Worm (Caenorhabditis elegans) whole organism, L4 larva: ENCODE measurements around the gene W03G11.2.
A peak's percentile ranks its signal among the peaks of the same experiment; 100 is the strongest.

Source experiments
- D1046.2 ChIP-seq: fragments of 200-800 bp; sonication (Bioruptor generic); IDR thresholded peaks from 2 replicates; pipeline ENCODE4 v1.3.6; 2022; ENCODE audit warnings: missing genetic modification characterization, missing compliant biosample characterization
- F44E2.7 ChIP-seq: fragments of 200-800 bp; sonication (Bioruptor generic); IDR thresholded peaks from 2 replicates; pipeline ENCODE4 v2.1.2; 2022; ENCODE audit warnings: missing genetic modification characterization, missing compliant biosample characterization
- F49E8.2 ChIP-seq: sonication (generic microtip); optimal IDR thresholded peaks from 2 replicates; lab custom pipeline; 2016; ENCODE audit warnings: missing compliant biosample characterization, mild to moderate bottlenecking, missing genetic modification characterization, borderline replicate concordance
- R02D3.7 ChIP-seq: fragments of 150-350 bp; sonication (generic microtip); optimal IDR thresholded peaks from 3 replicates; lab custom pipeline; 2014; ENCODE audit warnings: missing biosample characterization, missing genetic modification characterization
- T26A8.4 ChIP-seq: fragments of 200-800 bp; sonication (Bioruptor generic); IDR thresholded peaks from 2 replicates; pipeline ENCODE4 v1.3.6; 2022; ENCODE audit warnings: missing genetic modification characterization, missing compliant biosample characterization
- ZK337.2 ChIP-seq: fragments of 200-800 bp; sonication (Bioruptor generic); IDR thresholded peaks from 2 replicates; pipeline ENCODE4 v1.3.6; 2022; ENCODE audit warnings: missing genetic modification reagents, missing genetic modification characterization, missing compliant biosample characterization
- cey-2 ChIP-seq: sonication (generic microtip); optimal IDR thresholded peaks from 3 replicates; lab custom pipeline; 2017; ENCODE audit warnings: missing genetic modification characterization, mild to moderate bottlenecking, missing compliant biosample characterization, antibody characterized with exemption, borderline replicate concordance; ENCODE audit not compliant: insufficient read depth
- daf-12 ChIP-seq: fragments of 150-350 bp; optimal IDR thresholded peaks from 2 replicates; lab custom pipeline; 2014; ENCODE audit warnings: missing biosample characterization, missing genetic modification reagents, missing genetic modification characterization
- daf-16 ChIP-seq, 3 experiments: sonication (generic microtip); optimal IDR thresholded peaks; 2 replicates each; lab custom pipeline; 2016 to 2017; ENCODE audit warnings: missing genetic modification characterization in 3 of 3, missing genetic modification reagents in 3 of 3, mild to moderate bottlenecking in 2 of 3, missing compliant biosample characterization in 2 of 3, missing biosample characterization in 1 of 3, moderate library complexity in 1 of 3
- daf-8 ChIP-seq: fragments of 200-800 bp; sonication (Bioruptor generic); IDR thresholded peaks from 2 replicates; pipeline ENCODE4 v1.3.6; 2022; ENCODE audit warnings: missing genetic modification characterization, missing compliant biosample characterization
- dmd-6 ChIP-seq: fragments of 200-800 bp; sonication (Bioruptor generic); IDR thresholded peaks from 2 replicates; pipeline ENCODE4 v1.3.6; 2022; ENCODE audit warnings: missing genetic modification reagents, missing genetic modification characterization, missing compliant biosample characterization
- fkh-10 ChIP-seq: fragments of 150-350 bp; optimal IDR thresholded peaks from 2 replicates; lab custom pipeline; 2014; ENCODE audit warnings: missing biosample characterization, missing genetic modification reagents, missing genetic modification characterization
- fos-1 ChIP-seq: fragments of 150-350 bp; optimal IDR thresholded peaks from 2 replicates; lab custom pipeline; 2014; ENCODE audit warnings: missing biosample characterization, missing genetic modification characterization
- hif-1 ChIP-seq, 2 experiments: sonication (generic microtip); optimal IDR thresholded peaks; 2 replicates each; lab custom pipeline; 2016 to 2017; ENCODE audit warnings: missing compliant biosample characterization in 2 of 2, missing genetic modification characterization in 2 of 2, missing genetic modification reagents in 2 of 2, missing genotype in 2 of 2, mild to moderate bottlenecking in 1 of 2
- hmg-1.1 ChIP-seq: fragments of 200-800 bp; sonication (Bioruptor generic); IDR thresholded peaks from 2 replicates; pipeline ENCODE4 v1.3.6; 2022; ENCODE audit warnings: missing genetic modification reagents, missing genetic modification characterization, missing compliant biosample characterization
- jun-1 ChIP-seq: fragments of 150-350 bp; optimal IDR thresholded peaks from 2 replicates; lab custom pipeline; 2014; ENCODE audit warnings: missing biosample characterization, missing genetic modification reagents, missing genetic modification characterization
- lim-7 ChIP-seq: fragments of 200-800 bp; sonication (Bioruptor generic); IDR thresholded peaks from 2 replicates; pipeline ENCODE4 v1.3.6; 2022; ENCODE audit warnings: missing genetic modification characterization, missing compliant biosample characterization
- lin-15B ChIP-seq: fragments of 150-350 bp; sonication (generic microtip); optimal IDR thresholded peaks from 3 replicates; lab custom pipeline; 2014; ENCODE audit warnings: missing biosample characterization, missing genetic modification characterization
- lin-38 ChIP-seq: fragments of 200-800 bp; sonication (Bioruptor generic); IDR thresholded peaks from 2 replicates; pipeline ENCODE4 v1.3.6; 2022; ENCODE audit warnings: missing genetic modification reagents, missing genetic modification characterization, missing compliant biosample characterization
- lir-3 ChIP-seq: sonication (generic microtip); optimal IDR thresholded peaks from 2 replicates; lab custom pipeline; 2016; ENCODE audit warnings: mild to moderate bottlenecking, missing genetic modification characterization, missing compliant biosample characterization
- madf-5 ChIP-seq, 2 experiments: fragments of 200-800 bp; sonication (Bioruptor generic); IDR thresholded peaks; 2 replicates each; pipeline ENCODE4 v1.3.6; 2022; ENCODE audit warnings: missing compliant biosample characterization in 2 of 2, missing genetic modification characterization in 2 of 2
- mdl-1 ChIP-seq, 2 experiments: fragments of 150-350 bp in 1 of 2; sonication (generic microtip) in 1 of 2; optimal IDR thresholded peaks; 2 replicates each; lab custom pipeline; 2014 to 2017; ENCODE audit warnings: missing biosample characterization in 2 of 2, missing genetic modification characterization in 2 of 2
- mes-2 ChIP-seq: sonication (generic microtip); optimal IDR thresholded peaks from 2 replicates; lab custom pipeline; 2016; ENCODE audit warnings: missing genotype, mild to moderate bottlenecking, missing genetic modification characterization, missing compliant biosample characterization; ENCODE audit not compliant: poor library complexity, severe bottlenecking
- mxl-3 ChIP-seq: fragments of 200-800 bp; sonication (Bioruptor generic); optimal IDR thresholded peaks from 2 replicates; lab custom pipeline; 2018; ENCODE audit warnings: mild to moderate bottlenecking, missing genetic modification characterization, missing compliant biosample characterization
- nhr-10 ChIP-seq: fragments of 150-350 bp; optimal IDR thresholded peaks from 2 replicates; lab custom pipeline; 2014; ENCODE audit warnings: missing biosample characterization, missing genetic modification characterization
- nhr-11 ChIP-seq: fragments of 150-350 bp; optimal IDR thresholded peaks from 2 replicates; lab custom pipeline; 2014; ENCODE audit warnings: missing biosample characterization, missing genetic modification characterization
- nhr-237 ChIP-seq: sonication (generic microtip); optimal IDR thresholded peaks from 2 replicates; lab custom pipeline; 2017; ENCODE audit warnings: missing biosample characterization, missing genetic modification characterization
- nhr-28 ChIP-seq: fragments of 150-350 bp; optimal IDR thresholded peaks from 2 replicates; lab custom pipeline; 2014; ENCODE audit warnings: missing biosample characterization, missing genetic modification characterization
- nhr-41 ChIP-seq: fragments of 200-800 bp; sonication (Bioruptor generic); IDR thresholded peaks from 2 replicates; pipeline ENCODE4 v1.3.6; 2022; ENCODE audit warnings: missing genetic modification reagents, missing genetic modification characterization, missing compliant biosample characterization
- pha-4 ChIP-seq, 2 experiments: fragments of 150-350 bp in 1 of 2; fragments of 200-800 bp in 1 of 2; sonication (Bioruptor generic) in 1 of 2; IDR thresholded peaks in 1 of 2; optimal IDR thresholded peaks in 1 of 2; 2 replicates each; pipeline versions ENCODE4 v1.3.6 to Lab custom; 2014 to 2022; ENCODE audit warnings: missing genetic modification characterization in 2 of 2, missing genetic modification reagents in 2 of 2, missing biosample characterization in 1 of 2, missing compliant biosample characterization in 1 of 2
- pqm-1 ChIP-seq: sonication (generic microtip); optimal IDR thresholded peaks from 2 replicates; lab custom pipeline; 2017; ENCODE audit warnings: missing biosample characterization, missing genetic modification characterization
- saeg-2 ChIP-seq: fragments of 200-800 bp; sonication (Bioruptor generic); IDR thresholded peaks from 2 replicates; pipeline ENCODE4 v1.3.6; 2022; ENCODE audit warnings: missing genetic modification reagents, missing genetic modification characterization, missing compliant biosample characterization
- skn-1 ChIP-seq: fragments of 150-350 bp; optimal IDR thresholded peaks from 2 replicates; lab custom pipeline; 2014; ENCODE audit warnings: missing biosample characterization, missing genetic modification characterization
- snpc-1.2 ChIP-seq: fragments of 200-800 bp; sonication (Bioruptor generic); IDR thresholded peaks from 2 replicates; pipeline ENCODE4 v1.3.6; 2022; ENCODE audit warnings: missing genetic modification reagents, missing genetic modification characterization, missing compliant biosample characterization
- spr-3 ChIP-seq: fragments of 200-800 bp; sonication (Bioruptor generic); optimal IDR thresholded peaks from 2 replicates; lab custom pipeline; 2018; ENCODE audit warnings: mild to moderate bottlenecking, missing genetic modification characterization, missing compliant biosample characterization
- tag-97 ChIP-seq: fragments of 200-800 bp; sonication (Bioruptor generic); IDR thresholded peaks from 2 replicates; pipeline ENCODE4 v1.3.6; 2022; ENCODE audit warnings: missing genetic modification characterization, missing compliant biosample characterization
- unc-62 ChIP-seq, 3 experiments: fragments of 150-350 bp in 1 of 3; sonication (generic microtip); optimal IDR thresholded peaks in 2 of 3; peaks in 1 of 3; 1 replicate in 1 of 3; 2 replicates in 2 of 3; lab custom pipeline; 2014 to 2017; ENCODE audit warnings: missing biosample characterization in 3 of 3, missing genetic modification characterization in 3 of 3, missing genetic modification reagents in 3 of 3, missing genotype in 1 of 3
- vab-7 ChIP-seq: fragments of 200-800 bp; sonication (Bioruptor generic); IDR thresholded peaks from 2 replicates; pipeline ENCODE4 v1.3.6; 2022; ENCODE audit warnings: missing genetic modification reagents, missing genetic modification characterization, missing compliant biosample characterization
- ztf-7 ChIP-seq: fragments of 150-350 bp; optimal IDR thresholded peaks from 2 replicates; lab custom pipeline; 2014; ENCODE audit warnings: missing biosample characterization, missing genetic modification characterization

W03G11.2 gene

ce11 chrX:12108517-12109216 lies at the start of gene W03G11.2, which contains the start of gene lgc-13:
W03G11.2 (minus strand) TSS chrX:12108617.
lgc-13 (plus strand) TSS chrX:12109166.
- TF ChIP-seq R02D3.7 (tag; lab: Kevin White, UChicago) (no peak), D1046.2 (GFP tag; lab: Robert Waterston, UW) (no peak)
- TF ChIP-seq, all 104 proteins: peak for 0

DNA sequence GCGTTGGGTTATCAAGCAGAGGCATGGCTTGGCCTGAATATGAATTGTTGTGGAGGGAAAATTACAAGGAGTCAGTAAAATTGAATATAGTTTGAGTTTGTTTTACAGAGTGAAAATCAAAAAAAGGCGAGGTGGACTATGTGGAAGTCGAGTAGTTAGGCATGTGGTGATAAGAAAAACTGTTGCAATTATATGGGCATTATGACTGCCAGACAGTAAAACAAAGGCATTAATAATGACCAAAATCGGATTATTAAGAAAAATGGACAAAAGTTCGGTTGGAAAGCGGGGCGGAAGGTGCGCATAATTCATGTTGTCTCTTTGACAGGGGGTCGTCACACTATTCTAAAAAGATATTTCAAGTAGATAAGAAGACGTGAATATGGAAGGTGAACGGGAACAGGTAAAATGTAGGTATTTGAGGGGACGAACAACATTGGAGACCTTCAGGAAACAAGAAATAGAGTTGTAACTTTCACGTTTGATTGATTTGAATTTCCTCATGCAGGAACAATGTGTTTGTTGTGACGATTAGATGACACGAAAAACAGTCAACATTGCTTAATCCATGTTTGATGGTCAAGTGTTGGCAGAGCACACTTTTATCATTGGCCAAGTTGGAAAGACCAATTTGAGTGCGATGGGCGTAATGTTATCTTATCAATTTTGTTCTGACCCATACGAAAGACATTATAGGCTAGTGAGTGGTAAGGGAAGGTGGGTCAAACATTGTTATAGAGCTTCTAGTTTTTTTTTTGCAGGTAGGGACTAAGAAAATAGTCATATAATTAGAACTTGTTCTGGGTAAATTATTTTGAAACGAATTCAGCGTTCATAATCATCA lies 45.9 kb upstream of the W03G11.2 start, which contains the start of gene mfsd-11:
mfsd-11 (minus strand) TSS at position 51 of the 844 bp plus-strand sequence.
- TF ChIP-seq ZK337.2 (GFP tag; lab: Robert Waterston, UW) (no peak), daf-16 (GFP tag; optimal IDR thresholded peaks at IDR 0.05; lab: Kevin White, UChicago) (no peak), daf-16 (tag; optimal IDR thresholded peaks at IDR 0.05; lab: Kevin White, UChicago) (peak; percentile 43), pqm-1 (tag; lab: Kevin White, UChicago) (peak; percentile 43), dmd-6 (GFP tag; lab: Robert Waterston, UW) (0 out of 2 replicates have a peak, but pooled peaks have one; percentile 10), F44E2.7 (no peak), nhr-28 (tag; lab: Kevin White, UChicago) (peak; percentile 13), unc-62 (GFP tag; optimal IDR thresholded peaks at IDR 0.05 in 1 of 2; lab: Kevin White, UChicago) (peak in 1 of 2 experiments; percentile 65), unc-62 (tag; optimal IDR thresholded peaks at IDR 0.05; lab: Kevin White, UChicago) (no peak)

- peak; percentile 4 for TF ChIP-seq nhr-11 (tag; lab: Kevin White, UChicago)
- TF ChIP-seq lin-38 (GFP tag; lab: Robert Waterston, UW), result no peak
These were observed 41.3 kb upstream of the W03G11.2 start, which contains the start of gene znf-474 for ce11 chrX:12149638-12150137. znf-474 (plus strand) TSS chrX:12149924.

DNA sequence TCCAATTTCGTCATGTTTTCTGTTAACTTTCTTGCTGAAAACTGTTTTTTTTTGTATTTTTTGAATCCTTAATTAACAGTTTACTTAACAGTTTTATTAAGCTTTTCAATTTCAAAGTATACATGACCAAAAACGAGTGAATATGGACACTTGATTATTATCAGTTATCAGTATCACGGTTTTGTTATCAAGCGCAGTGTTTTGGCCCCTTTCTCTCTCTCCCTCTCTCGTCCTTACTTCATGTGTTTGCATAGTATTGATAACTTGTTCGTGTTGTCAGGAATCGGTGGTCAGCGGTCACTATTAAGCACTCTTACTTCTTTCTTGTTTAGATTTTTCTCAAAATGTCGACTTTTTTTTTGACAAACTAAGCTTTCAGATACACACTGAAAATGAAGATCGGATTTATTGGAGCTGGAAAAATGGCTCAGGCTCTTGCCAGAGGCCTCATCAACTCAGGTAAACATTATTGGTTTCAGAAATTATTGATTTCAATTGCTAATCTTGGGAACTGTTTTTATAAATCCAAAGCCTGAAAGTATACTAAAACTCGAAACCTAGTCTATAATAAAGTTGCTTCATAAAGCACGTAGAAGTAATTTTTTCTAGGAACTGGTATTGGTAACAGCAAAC lies 38.2 kb upstream of the W03G11.2 start, which contains the start of gene pycr-1:
pycr-1 (plus strand) TSS at position 380 of the 633 bp plus-strand sequence.
- TF ChIP-seq mxl-3 (GFP tag; lab: Kevin White, UChicago) (no peak), hif-1 (tag; optimal IDR thresholded peaks at IDR 0.05; lab: Kevin White, UChicago) (no peak), spr-3 (GFP tag; lab: Kevin White, UChicago) (no peak), fkh-10 (GFP tag; lab: Kevin White, UChicago) (no peak), daf-8 (GFP tag; lab: Robert Waterston, UW) (no peak), nhr-10 (tag; lab: Kevin White, UChicago) (no peak), F49E8.2 (tag; lab: Kevin White, UChicago) (no peak), lim-7 (GFP tag; lab: Robert Waterston, UW) (no peak), ztf-7 (no peak), skn-1 (no peak), jun-1 (no peak), T26A8.4 (no peak), dmd-6 (GFP tag; lab: Robert Waterston, UW) (peak; percentile 39), mdl-1 (tag; optimal IDR thresholded peaks at IDR 0.05; lab: Kevin White, UChicago) (no peak), snpc-1.2 (GFP tag; lab: Robert Waterston, UW) (no peak), vab-7 (GFP tag; lab: Robert Waterston, UW) (no peak), mes-2 (tag; lab: Kevin White, UChicago) (no peak), cey-2 (no peak), nhr-237 (tag; lab: Kevin White, UChicago) (no peak), saeg-2 (no peak), tag-97 (GFP tag; lab: Robert Waterston, UW) (no peak), lin-15B (tag; lab: Kevin White, UChicago) (no peak), madf-5 (GFP tag; IDR thresholded peaks at IDR 0.05; lab: Robert Waterston, UW) (no peak), lir-3 (tag; lab: Kevin White, UChicago) (no peak), pha-4 (GFP tag; IDR thresholded peaks at IDR 0.05; lab: Robert Waterston, UW) (no peak), pha-4 (tag; optimal IDR thresholded peaks at IDR 0.05; lab: Kevin White, UChicago) (no peak), fos-1 (no peak), nhr-41 (GFP tag; lab: Robert Waterston, UW) (no peak), hmg-1.1 (GFP tag; lab: Robert Waterston, UW) (no peak), daf-12 (tag; lab: Kevin White, UChicago) (no peak)
